Fruit fly (Drosophila melanogaster) whole organism, embryonic: ENCODE data around the gene CG6749.

Experiments used
- Adf1 ChIP-seq: fragments of 200-800 bp; sonication (Bioruptor generic); IDR thresholded peaks from 2 replicates; pipeline ENCODE4 v1.3.6; 2022; ENCODE audit warnings: missing biosample characterization, missing genetic modification characterization
- BtbVII ChIP-seq: fragments of 200-800 bp; sonication (Bioruptor generic); optimal IDR thresholded peaks from 3 replicates; lab custom pipeline; 2017; ENCODE audit warnings: missing biosample characterization, mild to moderate bottlenecking, missing genetic modification characterization
- CG11085 ChIP-seq: fragments of 200-800 bp; sonication (Bioruptor generic); IDR thresholded peaks from 2 replicates; pipeline ENCODE4 v1.3.6; 2022; ENCODE audit warnings: missing biosample characterization, missing genetic modification characterization
- CG11504 ChIP-seq: fragments of 200-800 bp; sonication (Bioruptor generic); optimal IDR thresholded peaks from 3 replicates; lab custom pipeline; 2019; ENCODE audit warnings: missing biosample characterization, mild to moderate bottlenecking, missing genetic modification characterization, moderate library complexity
- CG12942 ChIP-seq: fragments of 200-800 bp; sonication (Bioruptor generic); optimal IDR thresholded peaks from 3 replicates; lab custom pipeline; 2016; ENCODE audit warnings: missing biosample characterization, missing genetic modification characterization
- CG14667 ChIP-seq: fragments of 200-800 bp; sonication (Bioruptor generic); IDR thresholded peaks from 2 replicates; pipeline ENCODE4 v1.3.6; 2022; ENCODE audit warnings: missing biosample characterization, missing genetic modification characterization
- CG15011 ChIP-seq: fragments of 200-800 bp; sonication (Bioruptor generic); optimal IDR thresholded peaks from 3 replicates; lab custom pipeline; 2018; ENCODE audit warnings: missing biosample characterization, mild to moderate bottlenecking, missing genetic modification characterization
- CG17385 ChIP-seq: fragments of 200-800 bp; sonication (Bioruptor generic); optimal IDR thresholded peaks from 3 replicates; lab custom pipeline; 2018; ENCODE audit warnings: missing biosample characterization, mild to moderate bottlenecking, missing genetic modification characterization
- CG17829 ChIP-seq: fragments of 200-800 bp; optimal IDR thresholded peaks from 2 replicates; lab custom pipeline; 2019; ENCODE audit warnings: missing biosample characterization, mild to moderate bottlenecking, missing genetic modification characterization, moderate library complexity
- CG18011 ChIP-seq: fragments of 200-800 bp; sonication (Bioruptor generic); optimal IDR thresholded peaks from 2 replicates; lab custom pipeline; 2017; ENCODE audit warnings: missing biosample characterization, missing genetic modification characterization, mild to moderate bottlenecking, moderate library complexity, missing genotype
- CG18599 ChIP-seq: fragments of 200-800 bp; sonication (Bioruptor generic); optimal IDR thresholded peaks from 3 replicates; lab custom pipeline; 2017; ENCODE audit warnings: missing biosample characterization, missing genetic modification characterization, mild to moderate bottlenecking, moderate library complexity, missing genetic modification reagents
- CG2678 ChIP-seq: fragments of 200-800 bp; sonication (Bioruptor generic); optimal IDR thresholded peaks from 3 replicates; lab custom pipeline; 2019; ENCODE audit warnings: missing biosample characterization, mild to moderate bottlenecking, missing genetic modification characterization, moderate library complexity
- CG2875 ChIP-seq: fragments of 200-800 bp; sonication (Bioruptor generic); optimal IDR thresholded peaks from 2 replicates; lab custom pipeline; 2017; ENCODE audit warnings: missing biosample characterization, mild to moderate bottlenecking, missing genetic modification characterization, missing genetic modification reagents
- CG3281 ChIP-seq: fragments of 200-800 bp; sonication (Bioruptor generic); optimal IDR thresholded peaks from 3 replicates; lab custom pipeline; 2017; ENCODE audit warnings: missing biosample characterization, mild to moderate bottlenecking, missing genetic modification characterization
- CG34224 ChIP-seq: fragments of 200-800 bp; sonication (Bioruptor generic); IDR thresholded peaks from 3 replicates; pipeline ENCODE4 v1.3.6; 2022; ENCODE audit warnings: missing biosample characterization, missing genetic modification characterization; ENCODE audit not compliant: partially characterized antibody
- CG34376 ChIP-seq: fragments of 200-800 bp; sonication (Bioruptor generic); optimal IDR thresholded peaks from 2 replicates; lab custom pipeline; 2018; ENCODE audit warnings: missing biosample characterization, mild to moderate bottlenecking, missing genetic modification characterization
- CG43689 ChIP-seq: fragments of 200-800 bp; sonication (Bioruptor generic); IDR thresholded peaks from 2 replicates; pipeline ENCODE4 v1.3.6; 2022; ENCODE audit warnings: missing biosample characterization, missing genetic modification characterization
- CG6689 ChIP-seq: fragments of 200-800 bp; sonication (Bioruptor generic); IDR thresholded peaks from 2 replicates; pipeline ENCODE4 v1.3.6; 2022; ENCODE audit warnings: missing biosample characterization, missing genetic modification characterization
- CG6791 ChIP-seq: fragments of 200-800 bp; sonication (Bioruptor generic); IDR thresholded peaks from 3 replicates; pipeline ENCODE4 v1.3.6; 2022; ENCODE audit warnings: missing biosample characterization, missing genetic modification characterization; ENCODE audit not compliant: partially characterized antibody
- CG7271 ChIP-seq: fragments of 200-800 bp; sonication (Bioruptor generic); optimal IDR thresholded peaks from 2 replicates; lab custom pipeline; 2018; ENCODE audit warnings: missing biosample characterization, mild to moderate bottlenecking, missing genetic modification characterization, moderate library complexity
- D ChIP-seq, 2 experiments: fragments of 200-800 bp in 1 of 2; fragments of >200 bp in 1 of 2; sonication (Bioruptor generic) in 1 of 2; optimal IDR thresholded peaks; 2 replicates in 1 of 2; 3 replicates in 1 of 2; lab custom pipeline; 2017; ENCODE audit warnings: mild to moderate bottlenecking in 1 of 2, missing biosample characterization in 1 of 2, missing genetic modification characterization in 1 of 2, missing genetic modification reagents in 1 of 2
- Deaf1 ChIP-seq: fragments of 200-800 bp; optimal IDR thresholded peaks from 3 replicates; lab custom pipeline; 2019; ENCODE audit warnings: missing biosample characterization, mild to moderate bottlenecking, missing genetic modification characterization, moderate library complexity
- Dref ChIP-seq: fragments of 200-800 bp; sonication (Bioruptor generic); IDR thresholded peaks from 2 replicates; pipeline ENCODE4 v1.3.6; 2022; ENCODE audit warnings: missing biosample characterization, missing genetic modification characterization
- GATAe ChIP-seq: fragments of 200-800 bp; sonication (Bioruptor generic); conservative IDR thresholded peaks from 2 replicates; pipeline ENCODE4 v1.3.6; 2022; ENCODE audit warnings: missing biosample characterization, missing genetic modification characterization
- HLH3B ChIP-seq: fragments of 200-800 bp; sonication (Bioruptor generic); IDR thresholded peaks from 2 replicates; pipeline ENCODE4 v1.3.6; 2022; ENCODE audit warnings: missing biosample characterization, missing genetic modification characterization
- Hey ChIP-seq: fragments of 200-800 bp; sonication (Bioruptor generic); optimal IDR thresholded peaks from 3 replicates; lab custom pipeline; 2018; ENCODE audit warnings: missing biosample characterization, mild to moderate bottlenecking, missing genetic modification characterization
- Lpt ChIP-seq: fragments of >200 bp; optimal IDR thresholded peaks from 2 replicates; lab custom pipeline; 2018; ENCODE audit warnings: missing biosample characterization, missing genetic modification characterization
- MBD-R2 ChIP-seq: fragments of 200-800 bp; sonication (Bioruptor generic); IDR thresholded peaks from 2 replicates; pipeline ENCODE4 v1.3.6; 2022; ENCODE audit warnings: missing biosample characterization, missing genetic modification characterization
- NFAT ChIP-seq: fragments of 200-800 bp; sonication (Bioruptor generic); IDR thresholded peaks from 2 replicates; pipeline ENCODE4 v1.3.6; 2022; ENCODE audit warnings: missing biosample characterization, missing genetic modification characterization
- YL-1 ChIP-seq: fragments of 200-800 bp; sonication (Bioruptor generic); optimal IDR thresholded peaks from 3 replicates; lab custom pipeline; 2017; ENCODE audit warnings: missing biosample characterization, mild to moderate bottlenecking, missing genetic modification characterization
- bigmax ChIP-seq: fragments of 200-800 bp; sonication (Bioruptor generic); optimal IDR thresholded peaks from 2 replicates; lab custom pipeline; 2018; ENCODE audit warnings: missing biosample characterization, mild to moderate bottlenecking, missing genetic modification characterization
- cwo ChIP-seq: fragments of 200-800 bp; sonication (Bioruptor generic); optimal IDR thresholded peaks from 3 replicates; lab custom pipeline; 2017; ENCODE audit warnings: missing biosample characterization, missing genetic modification characterization, mild to moderate bottlenecking, moderate library complexity, missing genetic modification reagents
- dati ChIP-seq: fragments of 200-800 bp; sonication (Bioruptor generic); IDR thresholded peaks from 2 replicates; pipeline ENCODE4 v1.3.6; 2022; ENCODE audit warnings: missing biosample characterization, missing genetic modification characterization
- dpn ChIP-seq, 2 experiments: fragments of 200-800 bp; sonication (Bioruptor generic); optimal IDR thresholded peaks; 3 replicates each; lab custom pipeline; 2016; ENCODE audit warnings: missing biosample characterization in 2 of 2, missing genetic modification characterization in 2 of 2
- exex ChIP-seq: fragments of 200-800 bp; sonication (Bioruptor generic); optimal IDR thresholded peaks from 4 replicates; lab custom pipeline; 2018; ENCODE audit warnings: missing biosample characterization, mild to moderate bottlenecking, missing genetic modification characterization, moderate library complexity
- fd102C ChIP-seq: fragments of 200-800 bp; sonication (Bioruptor generic); optimal IDR thresholded peaks from 2 replicates; lab custom pipeline; 2018; ENCODE audit warnings: missing biosample characterization, mild to moderate bottlenecking, missing genetic modification characterization, moderate library complexity
- gcm2 ChIP-seq: fragments of 200-800 bp; sonication (Bioruptor generic); optimal IDR thresholded peaks from 2 replicates; lab custom pipeline; 2016; ENCODE audit warnings: missing biosample characterization, missing genetic modification characterization
- mirr ChIP-seq: fragments of 200-800 bp; sonication (Bioruptor generic); optimal IDR thresholded peaks from 3 replicates; lab custom pipeline; 2018; ENCODE audit warnings: missing biosample characterization, mild to moderate bottlenecking, missing genetic modification characterization
- nerfin-1 ChIP-seq: fragments of 200-800 bp; sonication (Bioruptor generic); optimal IDR thresholded peaks from 3 replicates; lab custom pipeline; 2019; ENCODE audit warnings: missing biosample characterization, mild to moderate bottlenecking, missing genetic modification characterization, moderate library complexity
- onecut ChIP-seq: fragments of 200-800 bp; sonication (Bioruptor generic); IDR thresholded peaks from 2 replicates; pipeline ENCODE4 v1.3.6; 2022; ENCODE audit warnings: missing biosample characterization, missing genetic modification characterization
- pan ChIP-seq, 4 experiments: fragments of >200 bp in 3 of 4; fragments of 200-800 bp in 1 of 4; sonication (Bioruptor generic) in 1 of 4; optimal IDR thresholded peaks in 3 of 4; IDR thresholded peaks in 1 of 4; 2 replicates each; pipeline versions ENCODE4 v1.3.6 to Lab custom; 2017 to 2022; ENCODE audit warnings: missing biosample characterization in 2 of 4, missing genetic modification characterization in 2 of 4, mixed read lengths in 1 of 4
- pfk ChIP-seq: fragments of 200-800 bp; sonication (Bioruptor generic); optimal IDR thresholded peaks from 2 replicates; lab custom pipeline; 2018; ENCODE audit warnings: missing biosample characterization, mild to moderate bottlenecking, missing genetic modification characterization, moderate library complexity
- phol ChIP-seq: fragments of 200-800 bp; sonication (Bioruptor generic); optimal IDR thresholded peaks from 3 replicates; lab custom pipeline; 2018; ENCODE audit warnings: missing biosample characterization, mild to moderate bottlenecking, missing genetic modification characterization, moderate library complexity
- row ChIP-seq: fragments of 200-800 bp; sonication (Bioruptor generic); IDR thresholded peaks from 3 replicates; pipeline ENCODE4 v1.3.6; 2022; ENCODE audit warnings: missing biosample characterization, missing genetic modification characterization
- sd ChIP-seq: fragments of 200-800 bp; sonication (Bioruptor generic); optimal IDR thresholded peaks from 3 replicates; lab custom pipeline; 2018; ENCODE audit warnings: missing biosample characterization, mild to moderate bottlenecking, missing genetic modification characterization, moderate library complexity
- so ChIP-seq: fragments of 200-800 bp; sonication (Bioruptor generic); IDR thresholded peaks from 3 replicates; pipeline ENCODE4 v1.3.6; 2022; ENCODE audit warnings: missing biosample characterization, missing genetic modification characterization
- ssp ChIP-seq: fragments of 200-800 bp; sonication (Bioruptor generic); IDR thresholded peaks from 2 replicates; pipeline ENCODE4 v1.3.6; 2022; ENCODE audit warnings: missing biosample characterization, missing genetic modification characterization
- sug ChIP-seq: fragments of 200-800 bp; optimal IDR thresholded peaks from 2 replicates; lab custom pipeline; 2019; ENCODE audit warnings: missing biosample characterization, mild to moderate bottlenecking, missing genetic modification characterization, moderate library complexity
- tgo ChIP-seq: fragments of 200-800 bp; sonication (Bioruptor generic); IDR thresholded peaks from 3 replicates; pipeline ENCODE4 v1.3.6; 2022; ENCODE audit warnings: missing biosample characterization, missing genetic modification characterization
- twi ChIP-seq: fragments of 200-800 bp; optimal IDR thresholded peaks from 2 replicates; lab custom pipeline; 2019; ENCODE audit warnings: missing biosample characterization, mild to moderate bottlenecking, missing genetic modification characterization, moderate library complexity

Gene CG6749

dm6 chr3L:9691476-9691826 lies 42.2 kb downstream of the CG6749 start (continued):
- TF ChIP-seq pfk (GFP tag; lab: Kevin White, UChicago), result peak; percentile 20
- no peak for TF ChIP-seq Deaf1 (tag; lab: Kevin White, UChicago)
- TF ChIP-seq Lpt (GFP tag; lab: Kevin White, UChicago), result no peak
- no peak for TF ChIP-seq tgo (GFP tag; lab: Robert Waterston, UW)
- TF ChIP-seq mirr, result peak; percentile 89
- peak; percentile 70 for TF ChIP-seq onecut
- TF ChIP-seq CG14667 (GFP tag; lab: Robert Waterston, UW), result no peak
- no peak for TF ChIP-seq CG7271 (tag; lab: Kevin White, UChicago)
- TF ChIP-seq CG43689 (GFP tag; lab: Robert Waterston, UW), result no peak
- TF ChIP-seq gcm2 (GFP tag; lab: Kevin White, UChicago), result no peak
- TF ChIP-seq Hey, result peak; percentile 12
- peak; percentile 74 for TF ChIP-seq cwo
- TF ChIP-seq nerfin-1, result no peak
- TF ChIP-seq D (optimal IDR thresholded peaks at IDR 0.05; lab: Kevin White, UChicago), result no peak
- TF ChIP-seq D (GFP tag; optimal IDR thresholded peaks at IDR 0.05; lab: Kevin White, UChicago), result no peak
- TF ChIP-seq CG6689 (GFP tag; lab: Robert Waterston, UW), result no peak
- no peak for TF ChIP-seq CG11085 (GFP tag; lab: Robert Waterston, UW)
- TF ChIP-seq pan (optimal IDR thresholded peaks at IDR 0.05; lab: Kevin White, UChicago), result no peak
- no peak for TF ChIP-seq pan (GFP tag; optimal IDR thresholded peaks at IDR 0.05 in 1 of 2, IDR thresholded peaks at IDR 0.05 in 1 of 2)
- TF ChIP-seq row (GFP tag; lab: Robert Waterston, UW), result peak; percentile 5; the same call in 1 of the 3 replicates
- TF ChIP-seq Adf1 (GFP tag; lab: Robert Waterston, UW), result peak; percentile 4; the same call in 1 of the 2 replicates
- no peak for TF ChIP-seq CG12942 (GFP tag; lab: Kevin White, UChicago)
- TF ChIP-seq CG6791 (GFP tag; lab: Robert Waterston, UW), result 0 out of 3 replicates have a peak, but pooled peaks have one; percentile 40
- no peak for TF ChIP-seq CG15011 (GFP tag; lab: Kevin White, UChicago)
- no peak for TF ChIP-seq fd102C (GFP tag; lab: Kevin White, UChicago)
- 0 out of 2 replicates have a peak, but pooled peaks have one; percentile 5 for TF ChIP-seq MBD-R2 (GFP tag; lab: Robert Waterston, UW)
- peak; percentile 27 for TF ChIP-seq CG18599 (GFP tag; lab: Kevin White, UChicago)
- TF ChIP-seq CG17385, result no peak
- TF ChIP-seq CG2875 (GFP tag; lab: Kevin White, UChicago), result no peak
- no peak for TF ChIP-seq dpn (GFP tag; optimal IDR thresholded peaks at IDR 0.05; lab: Kevin White, UChicago)
- TF ChIP-seq CG17829 (tag; lab: Kevin White, UChicago), result no peak
- no peak for TF ChIP-seq BtbVII (GFP tag; lab: Kevin White, UChicago)
- TF ChIP-seq YL-1 (GFP tag; lab: Kevin White, UChicago), result peak; percentile 7
- peak; percentile 97 for TF ChIP-seq exex (tag; lab: Kevin White, UChicago)
- TF ChIP-seq CG11504 (tag; lab: Kevin White, UChicago), result no peak
- TF ChIP-seq twi (tag; lab: Kevin White, UChicago), result no peak
- TF ChIP-seq ssp (GFP tag; lab: Robert Waterston, UW), result no peak
- TF ChIP-seq CG34224 (GFP tag; lab: Robert Waterston, UW), result no peak
- TF ChIP-seq CG18011 (GFP tag; lab: Kevin White, UChicago), result peak; percentile 96
- peak; percentile 12 for TF ChIP-seq bigmax (GFP tag; lab: Kevin White, UChicago)
- TF ChIP-seq Dref (GFP tag; lab: Robert Waterston, UW), result no peak
- no peak for TF ChIP-seq so (GFP tag; lab: Robert Waterston, UW)
- peak; percentile 93 for TF ChIP-seq CG34376 (GFP tag; lab: Kevin White, UChicago)
- TF ChIP-seq CG3281, result peak; percentile 7
- TF ChIP-seq GATAe (GFP tag; lab: Robert Waterston, UW), result peak; percentile 90
- peak; percentile 66 for TF ChIP-seq sd (tag; lab: Kevin White, UChicago)
- no peak for TF ChIP-seq CG2678 (tag; lab: Kevin White, UChicago)
- no peak for TF ChIP-seq NFAT (GFP tag; lab: Robert Waterston, UW)
- 0 out of 2 replicates have a peak, but pooled peaks have one; percentile 17 for TF ChIP-seq HLH3B (GFP tag; lab: Robert Waterston, UW)
- TF ChIP-seq dati, result no peak
- TF ChIP-seq phol, result no peak
- peak; percentile 95 for TF ChIP-seq sug (tag; lab: Kevin White, UChicago)
